Worm (Caenorhabditis elegans) whole organism, mixed stage, embryonic: ENCODE data around the gene F35C5.1.

Source experiments
- elt-1 ChIP-seq: sonication (generic microtip); optimal IDR thresholded peaks from 2 replicates; lab custom pipeline; 2017; ENCODE audit warnings: missing genetic modification characterization, mild to moderate bottlenecking, missing compliant biosample characterization, antibody characterized with exemption, moderate library complexity, borderline replicate concordance; ENCODE audit not compliant: insufficient read depth
- elt-3 ChIP-seq: fragments of 150-350 bp; optimal IDR thresholded peaks from 2 replicates; lab custom pipeline; 2014; ENCODE audit warnings: missing biosample characterization, missing genetic modification characterization
- ham-2 ChIP-seq: fragments of 200-800 bp; sonication (Bioruptor generic); optimal IDR thresholded peaks from 2 replicates; lab custom pipeline; 2018; ENCODE audit warnings: mild to moderate bottlenecking, missing genetic modification characterization, missing compliant biosample characterization
- lsy-2 ChIP-seq: fragments of 150-350 bp; optimal IDR thresholded peaks from 2 replicates; lab custom pipeline; 2014; ENCODE audit warnings: missing biosample characterization, missing genetic modification characterization
- mep-1 ChIP-seq: fragments of 150-350 bp; optimal IDR thresholded peaks from 2 replicates; lab custom pipeline; 2017; ENCODE audit warnings: missing biosample characterization, missing genetic modification reagents, missing genetic modification characterization, inconsistent platforms
- nhr-12 ChIP-seq: fragments of 150-350 bp; optimal IDR thresholded peaks from 2 replicates; lab custom pipeline; 2014; ENCODE audit warnings: missing biosample characterization, missing genetic modification characterization
- nhr-2 ChIP-seq: fragments of 150-350 bp; optimal IDR thresholded peaks from 2 replicates; lab custom pipeline; 2014; ENCODE audit warnings: missing biosample characterization, missing genetic modification characterization
- nhr-28 ChIP-seq: fragments of 150-350 bp; optimal IDR thresholded peaks from 2 replicates; lab custom pipeline; 2014; ENCODE audit warnings: missing biosample characterization, missing genetic modification characterization
- nhr-76 ChIP-seq: sonication (generic microtip); optimal IDR thresholded peaks from 2 replicates; lab custom pipeline; 2017; ENCODE audit warnings: missing biosample characterization, missing genetic modification characterization
- pha-4 ChIP-seq: fragments of 150-350 bp; optimal IDR thresholded peaks from 2 replicates; lab custom pipeline; 2018; ENCODE audit warnings: missing biosample characterization, missing genetic modification reagents, missing genetic modification characterization
- snpc-4 ChIP-seq: fragments of 150-350 bp; optimal IDR thresholded peaks from 2 replicates; lab custom pipeline; 2014; ENCODE audit warnings: missing biosample characterization, missing genetic modification characterization
- sptf-1 ChIP-seq: sonication (generic microtip); optimal IDR thresholded peaks from 2 replicates; lab custom pipeline; 2017; ENCODE audit warnings: mild to moderate bottlenecking, missing genetic modification characterization, moderate library complexity, missing compliant biosample characterization
- unc-62 ChIP-seq: fragments of 150-350 bp; optimal IDR thresholded peaks from 2 replicates; lab custom pipeline; 2014; ENCODE audit warnings: missing biosample characterization, missing genetic modification reagents, missing genetic modification characterization
- ztf-11 ChIP-seq: fragments of 150-350 bp; optimal IDR thresholded peaks from 2 replicates; lab custom pipeline; 2014; ENCODE audit warnings: missing biosample characterization, missing genetic modification characterization

DNA sequence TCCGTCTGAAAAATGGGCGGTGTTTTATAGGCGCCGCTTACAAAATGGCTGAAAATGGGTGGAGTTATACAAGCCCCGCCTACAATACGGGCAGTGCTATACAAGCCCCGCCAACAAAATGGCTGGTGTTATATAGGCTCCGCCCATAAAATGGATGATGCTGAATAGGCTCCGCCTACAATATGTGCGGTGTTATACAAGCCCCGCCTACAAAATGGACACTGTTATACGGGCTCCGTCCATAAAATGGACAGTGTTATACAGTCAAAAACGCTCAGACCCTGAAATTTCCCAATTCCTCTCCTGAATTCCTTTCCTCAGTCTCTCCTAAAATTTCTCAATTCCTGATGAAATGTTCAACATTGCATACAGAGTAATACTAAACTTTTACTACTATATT lies 14.5 kb upstream of the F35C5.1 start:
- no peak for TF ChIP-seq sptf-1 (tag; lab: Kevin White, UChicago)
- TF ChIP-seq nhr-2, result no peak
- no peak for TF ChIP-seq nhr-76 (tag; lab: Kevin White, UChicago)
- no peak for TF ChIP-seq pha-4 (tag; lab: Kevin White, UChicago)
- no peak for TF ChIP-seq nhr-12 (tag; lab: Kevin White, UChicago)
- no peak for TF ChIP-seq nhr-28
- no peak for TF ChIP-seq ztf-11 (tag; lab: Kevin White, UChicago)
- no peak for TF ChIP-seq elt-3 (tag; lab: Kevin White, UChicago)
- TF ChIP-seq ham-2 (GFP tag; lab: Kevin White, UChicago), result no peak
- no peak for TF ChIP-seq lsy-2
- TF ChIP-seq snpc-4 (tag; lab: Kevin White, UChicago), result no peak
- no peak for TF ChIP-seq unc-62 (GFP tag; lab: Kevin White, UChicago)
- no peak for TF ChIP-seq elt-1 (tag; lab: Kevin White, UChicago)
- TF ChIP-seq mep-1 (tag; lab: Kevin White, UChicago), result no peak
